Worm (Caenorhabditis elegans) whole organism, mixed stage, embryonic: Measurements from ENCODE around the gene C39D10.11.

Source experiments
- blmp-1 ChIP-seq: fragments of 150-350 bp; optimal IDR thresholded peaks from 2 replicates; lab custom pipeline; 2014; ENCODE audit warnings: missing biosample characterization, missing genetic modification characterization
- ces-1 ChIP-seq: fragments of 150-350 bp; optimal IDR thresholded peaks from 2 replicates; lab custom pipeline; 2014; ENCODE audit warnings: missing biosample characterization, missing genetic modification reagents, missing genetic modification characterization
- drap-1 ChIP-seq: fragments of 200-800 bp; sonication (Bioruptor generic); optimal IDR thresholded peaks from 3 replicates; lab custom pipeline; 2018; ENCODE audit warnings: mild to moderate bottlenecking, missing genetic modification characterization, missing compliant biosample characterization
- elt-1 ChIP-seq: sonication (generic microtip); optimal IDR thresholded peaks from 2 replicates; lab custom pipeline; 2017; ENCODE audit warnings: missing genetic modification characterization, mild to moderate bottlenecking, missing compliant biosample characterization, antibody characterized with exemption, moderate library complexity, borderline replicate concordance; ENCODE audit not compliant: insufficient read depth
- lin-13 ChIP-seq: fragments of 150-350 bp; optimal IDR thresholded peaks from 2 replicates; lab custom pipeline; 2014; ENCODE audit warnings: missing biosample characterization, missing genetic modification characterization
- lin-32 ChIP-seq: fragments of 200-800 bp; sonication (Bioruptor generic); optimal IDR thresholded peaks from 2 replicates; lab custom pipeline; 2018; ENCODE audit warnings: mild to moderate bottlenecking, missing genetic modification characterization, missing compliant biosample characterization
- lsy-2 ChIP-seq: fragments of 150-350 bp; optimal IDR thresholded peaks from 2 replicates; lab custom pipeline; 2014; ENCODE audit warnings: missing biosample characterization, missing genetic modification characterization
- mab-5 ChIP-seq: fragments of 150-350 bp; optimal IDR thresholded peaks from 2 replicates; lab custom pipeline; 2014; ENCODE audit warnings: missing biosample characterization, missing genetic modification characterization
- mls-2 ChIP-seq: sonication (generic microtip); optimal IDR thresholded peaks from 2 replicates; lab custom pipeline; 2016; ENCODE audit warnings: mild to moderate bottlenecking, missing genetic modification characterization, moderate library complexity, missing compliant biosample characterization
- nhr-237 ChIP-seq: fragments of 150-350 bp; optimal IDR thresholded peaks from 2 replicates; lab custom pipeline; 2014; ENCODE audit warnings: missing biosample characterization, missing genetic modification characterization
- nhr-76 ChIP-seq: sonication (generic microtip); optimal IDR thresholded peaks from 2 replicates; lab custom pipeline; 2017; ENCODE audit warnings: missing biosample characterization, missing genetic modification characterization
- pha-4 ChIP-seq: fragments of 150-350 bp; optimal IDR thresholded peaks from 2 replicates; lab custom pipeline; 2018; ENCODE audit warnings: missing biosample characterization, missing genetic modification reagents, missing genetic modification characterization
- unc-39 ChIP-seq: fragments of 150-350 bp; optimal IDR thresholded peaks from 2 replicates; lab custom pipeline; 2014; ENCODE audit warnings: missing biosample characterization, missing genetic modification characterization
- unc-62 ChIP-seq: fragments of 150-350 bp; optimal IDR thresholded peaks from 2 replicates; lab custom pipeline; 2014; ENCODE audit warnings: missing biosample characterization, missing genetic modification reagents, missing genetic modification characterization

ce11 chrX:7873350-7873749 lies 29.7 kb upstream of the C39D10.11 start:
- TF ChIP-seq mls-2 (tag; lab: Kevin White, UChicago) (no peak), elt-1 (no peak), blmp-1 (tag; lab: Kevin White, UChicago) (no peak), pha-4 (no peak), nhr-237 (no peak), drap-1 (no peak), unc-62 (no peak), lsy-2 (tag; lab: Kevin White, UChicago) (no peak), lin-13 (tag; lab: Kevin White, UChicago) (no peak), nhr-76 (tag; lab: Kevin White, UChicago) (no peak), ces-1 (GFP tag; lab: Kevin White, UChicago) (no peak), lin-32 (no peak), unc-39 (no peak), mab-5 (no peak)
